Worm (Caenorhabditis elegans): Measurements from ENCODE around the gene txt-10.

DNA sequence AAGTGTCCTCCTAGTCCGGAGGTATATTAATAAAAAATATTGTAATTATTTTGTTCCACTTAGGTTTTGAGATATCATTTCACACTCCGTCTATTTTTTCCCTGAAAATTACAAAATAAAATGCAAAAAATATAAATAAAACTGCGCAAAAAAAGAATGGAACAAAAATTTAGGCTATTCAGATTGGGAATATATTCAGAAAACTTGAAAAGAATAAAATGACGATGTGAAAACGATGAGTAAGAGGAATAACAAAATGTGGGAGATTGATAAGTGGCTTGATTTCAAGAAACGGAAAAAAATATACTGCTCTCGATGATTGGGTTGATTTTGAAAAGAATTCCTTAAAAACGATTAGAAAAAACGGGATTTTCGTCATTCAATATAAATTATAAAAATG lies 18.4 kb downstream of the txt-10 start, which contains the start of gene dmsr-8:
- no peak for TF ChIP-seq him-1 (tag; optimal IDR thresholded peaks at IDR 0.05)
- TF ChIP-seq dao-5 (tag; optimal IDR thresholded peaks at IDR 0.05), result no peak
